Fruit fly (Drosophila melanogaster) whole organism, adult: Measurements from ENCODE around the gene Yp1.

ENCODE experiments used
- CG11617 ChIP-seq: fragments of 200-800 bp; sonication (Bioruptor generic); optimal IDR thresholded peaks from 2 replicates; lab custom pipeline; 2017; ENCODE audit warnings: mild to moderate bottlenecking, missing biosample characterization, missing genetic modification reagents, missing genetic modification characterization
- CG12768 ChIP-seq: fragments of 200-800 bp; sonication (Bioruptor generic); optimal IDR thresholded peaks from 2 replicates; lab custom pipeline; 2017; ENCODE audit warnings: missing biosample characterization, missing genetic modification characterization, mild to moderate bottlenecking, moderate library complexity, missing genetic modification reagents
- CG14711 ChIP-seq: fragments of 200-800 bp; sonication (Bioruptor generic); optimal IDR thresholded peaks from 2 replicates; lab custom pipeline; 2018; ENCODE audit warnings: missing biosample characterization, mild to moderate bottlenecking, missing genetic modification characterization, moderate library complexity
- CG1620 ChIP-seq: fragments of 200-800 bp; sonication (Bioruptor generic); optimal IDR thresholded peaks from 2 replicates; lab custom pipeline; 2016; ENCODE audit warnings: missing biosample characterization, missing genetic modification characterization
- CG33017 ChIP-seq: fragments of 200-800 bp; sonication (Bioruptor generic); optimal IDR thresholded peaks from 2 replicates; lab custom pipeline; 2018; ENCODE audit warnings: missing biosample characterization, mild to moderate bottlenecking, missing genetic modification characterization, moderate library complexity
- CG5204 ChIP-seq: fragments of 200-800 bp; sonication (Bioruptor generic); optimal IDR thresholded peaks from 2 replicates; lab custom pipeline; 2016; ENCODE audit warnings: missing biosample characterization, missing genetic modification characterization
- CG7045 ChIP-seq: fragments of 200-800 bp; sonication (Bioruptor generic); optimal IDR thresholded peaks from 2 replicates; lab custom pipeline; 2017; ENCODE audit warnings: missing biosample characterization, mild to moderate bottlenecking, missing genetic modification characterization
- CG7101 ChIP-seq: fragments of 200-800 bp; sonication (Bioruptor generic); optimal IDR thresholded peaks from 2 replicates; lab custom pipeline; 2018; ENCODE audit warnings: missing biosample characterization, mild to moderate bottlenecking, missing genetic modification characterization, moderate library complexity
- Clk ChIP-seq: fragments of 200-800 bp; sonication (Bioruptor generic); optimal IDR thresholded peaks from 2 replicates; lab custom pipeline; 2017; ENCODE audit warnings: missing biosample characterization, missing genetic modification characterization
- Crg-1 ChIP-seq: fragments of 200-800 bp; sonication (Bioruptor generic); optimal IDR thresholded peaks from 2 replicates; lab custom pipeline; 2016; ENCODE audit warnings: missing biosample characterization, missing genetic modification characterization
- Mnt ChIP-seq: fragments of 200-800 bp; sonication (Bioruptor generic); optimal IDR thresholded peaks from 2 replicates; lab custom pipeline; 2016; ENCODE audit warnings: missing biosample characterization, mild to moderate bottlenecking, missing genetic modification characterization
- bab1 ChIP-seq: fragments of 200-800 bp; sonication (Bioruptor generic); optimal IDR thresholded peaks from 3 replicates; lab custom pipeline; 2019; ENCODE audit warnings: missing biosample characterization, mild to moderate bottlenecking, missing genetic modification characterization, moderate library complexity
- cic ChIP-seq: fragments of 200-800 bp; sonication (Bioruptor generic); optimal IDR thresholded peaks from 2 replicates; lab custom pipeline; 2017; ENCODE audit warnings: missing biosample characterization, mild to moderate bottlenecking, missing genetic modification characterization, moderate library complexity
- cnc ChIP-seq, 2 experiments: fragments of >200 bp; optimal IDR thresholded peaks; 2 replicates each; lab custom pipeline; 2017
- kay ChIP-seq: fragments of 200-800 bp; sonication (Bioruptor generic); peaks from one replicate; lab custom pipeline; 2016; ENCODE audit warnings: missing biosample characterization, missing genetic modification characterization, borderline replicate concordance
- ovo ChIP-seq: fragments of 200-800 bp; sonication (Bioruptor generic); optimal IDR thresholded peaks from 2 replicates; lab custom pipeline; 2016; ENCODE audit warnings: missing biosample characterization, missing genetic modification characterization
- pad ChIP-seq: fragments of 200-800 bp; sonication (Bioruptor generic); optimal IDR thresholded peaks from 3 replicates; lab custom pipeline; 2017; ENCODE audit warnings: missing biosample characterization, missing genetic modification characterization, mild to moderate bottlenecking, moderate library complexity, missing genetic modification reagents
- tj ChIP-seq: fragments of 200-800 bp; sonication (Bioruptor generic); optimal IDR thresholded peaks from 3 replicates; lab custom pipeline; 2017; ENCODE audit warnings: missing biosample characterization, mild to moderate bottlenecking, missing genetic modification characterization, moderate library complexity
- toe ChIP-seq: fragments of 200-800 bp; sonication (Bioruptor generic); optimal IDR thresholded peaks from 2 replicates; lab custom pipeline; 2016; ENCODE audit warnings: missing biosample characterization, missing genetic modification characterization

Yp1 gene

DNA sequence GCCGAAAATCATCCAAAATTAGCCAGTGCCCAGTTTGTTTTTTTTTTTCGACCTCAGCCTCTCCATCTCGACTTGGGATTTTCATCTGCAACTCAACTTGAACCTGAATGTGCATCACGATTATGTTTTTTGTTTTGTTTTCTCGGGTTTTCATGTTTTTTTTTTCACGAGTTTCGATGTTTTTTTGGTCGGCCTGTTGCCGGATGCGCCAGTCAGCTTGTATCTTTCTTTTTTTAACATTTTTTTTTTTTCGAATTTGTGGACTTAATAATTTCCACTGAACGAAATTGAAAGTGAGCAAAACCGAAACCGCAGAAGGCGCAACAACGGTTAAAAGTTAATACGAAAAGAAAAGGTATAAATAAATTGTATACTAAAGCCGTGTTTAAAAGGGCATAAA, 31.8 kb upstream of the Yp1 start:
- TF ChIP-seq Mnt = no peak
- TF ChIP-seq CG12768 (GFP tag; lab: Kevin White, UChicago) = no peak
- TF ChIP-seq CG1620 (GFP tag; lab: Kevin White, UChicago) = no peak
- no peak for TF ChIP-seq CG7045 (GFP tag; lab: Kevin White, UChicago)
- TF ChIP-seq CG5204 (GFP tag; lab: Kevin White, UChicago) = no peak
- no peak for TF ChIP-seq kay (GFP tag; lab: Kevin White, UChicago)
- TF ChIP-seq toe (GFP tag; lab: Kevin White, UChicago) = no peak

DNA sequence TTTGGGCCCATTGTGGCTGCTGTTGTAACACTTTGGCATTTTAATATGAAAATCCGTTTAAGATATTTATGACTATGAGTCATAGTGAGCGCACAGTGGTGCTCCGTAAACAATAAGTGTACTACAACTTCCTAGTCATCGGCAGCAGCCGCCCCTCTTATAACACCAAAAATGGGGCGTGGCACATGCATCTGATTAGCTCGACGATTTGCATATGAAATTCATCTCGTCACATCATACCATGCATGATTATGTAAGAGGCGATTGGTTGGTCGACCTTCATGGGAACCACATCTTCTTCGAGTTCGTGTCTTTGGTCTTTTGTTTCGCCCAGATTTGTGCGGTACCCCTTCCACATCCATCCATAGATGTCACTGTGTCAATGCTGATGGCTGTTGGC, 23.9 kb upstream of the Yp1 start:
- TF ChIP-seq CG33017 (no peak), cic (GFP tag; lab: Kevin White, UChicago) (no peak), cnc (optimal IDR thresholded peaks at IDR 0.05; lab: Kevin White, UChicago) (no peak), CG11617 (GFP tag; lab: Kevin White, UChicago) (no peak), tj (GFP tag; lab: Kevin White, UChicago) (no peak), CG7045 (GFP tag; lab: Kevin White, UChicago) (no peak), CG12768 (GFP tag; lab: Kevin White, UChicago) (no peak), kay (GFP tag; lab: Kevin White, UChicago) (no peak), pad (no peak), ovo (GFP tag; lab: Kevin White, UChicago) (no peak), CG5204 (GFP tag; lab: Kevin White, UChicago) (no peak)

DNA sequence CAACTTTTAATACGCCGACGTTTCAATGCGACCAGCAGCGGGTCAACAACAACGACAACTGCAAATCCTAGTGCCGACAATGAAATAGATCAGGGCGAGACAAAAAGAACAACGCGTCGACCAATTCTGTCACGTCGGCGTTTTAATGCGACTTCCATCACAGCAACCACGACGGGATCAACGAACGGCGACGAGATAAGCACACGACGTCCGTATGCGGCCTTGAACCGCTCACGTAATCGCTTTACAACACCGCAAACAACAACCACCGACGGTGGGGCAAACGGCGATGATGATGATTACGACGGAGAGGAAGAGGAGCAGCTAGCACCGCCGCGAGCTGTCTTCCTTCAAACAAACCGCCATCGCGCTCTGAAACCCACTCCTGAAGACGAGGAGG, 14.1 kb upstream of the Yp1 start:
- TF ChIP-seq CG1620 (GFP tag; lab: Kevin White, UChicago) (no peak), CG11617 (GFP tag; lab: Kevin White, UChicago) (no peak), tj (GFP tag; lab: Kevin White, UChicago) (peak; percentile 63), Mnt (no peak), cic (GFP tag; lab: Kevin White, UChicago) (no peak)

DNA sequence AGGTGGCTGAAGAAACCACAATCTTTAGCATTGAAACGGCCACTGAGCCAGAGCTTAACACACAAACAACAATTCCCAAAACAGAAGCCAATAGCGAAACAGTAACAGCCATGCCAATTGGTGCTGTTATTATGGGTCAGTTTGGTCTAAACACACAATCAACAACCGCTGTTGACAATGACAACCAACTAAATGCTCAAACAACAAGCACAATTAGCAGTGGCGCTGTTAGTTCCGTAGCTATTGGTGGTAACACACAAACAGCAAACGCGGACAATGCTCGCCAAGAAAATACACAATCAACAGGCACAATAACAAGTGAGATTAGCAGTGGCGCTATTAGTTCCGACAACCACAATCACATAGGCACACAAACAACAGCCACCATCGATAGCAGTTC, 9.7 kb upstream of the Yp1 start:
- TF ChIP-seq Clk (no peak), ovo (GFP tag; lab: Kevin White, UChicago) (no peak), CG7101 (no peak), Mnt (no peak), pad (no peak), CG7045 (GFP tag; lab: Kevin White, UChicago) (no peak), CG11617 (GFP tag; lab: Kevin White, UChicago) (no peak), CG33017 (no peak), cnc (optimal IDR thresholded peaks at IDR 0.05; lab: Kevin White, UChicago) (no peak), toe (GFP tag; lab: Kevin White, UChicago) (no peak), bab1 (GFP tag; lab: Kevin White, UChicago) (no peak), CG12768 (GFP tag; lab: Kevin White, UChicago) (no peak)

DNA sequence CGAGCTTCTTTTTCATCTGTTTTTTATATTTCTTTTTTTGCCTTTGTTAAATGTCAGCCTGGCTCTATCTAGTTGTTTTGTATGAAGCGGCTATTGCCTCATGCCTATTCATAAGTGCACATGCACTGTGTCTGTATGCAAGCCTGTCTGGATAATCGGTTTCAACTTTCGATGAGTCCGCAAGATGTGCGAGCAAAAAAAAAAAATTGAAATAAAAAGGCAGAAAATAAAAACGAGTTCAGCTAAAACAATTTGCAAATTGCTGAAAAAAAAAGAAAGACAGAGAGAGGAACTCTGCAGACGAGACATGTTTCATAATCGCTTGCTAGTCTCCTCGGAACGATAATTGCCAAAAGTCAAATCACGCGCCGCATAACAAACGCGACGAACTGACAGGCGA, 7.8 kb upstream of the Yp1 start:
- TF ChIP-seq ovo (GFP tag; lab: Kevin White, UChicago) (no peak), cnc (optimal IDR thresholded peaks at IDR 0.05; lab: Kevin White, UChicago) (no peak), tj (GFP tag; lab: Kevin White, UChicago) (peak; percentile 98)

DNA sequence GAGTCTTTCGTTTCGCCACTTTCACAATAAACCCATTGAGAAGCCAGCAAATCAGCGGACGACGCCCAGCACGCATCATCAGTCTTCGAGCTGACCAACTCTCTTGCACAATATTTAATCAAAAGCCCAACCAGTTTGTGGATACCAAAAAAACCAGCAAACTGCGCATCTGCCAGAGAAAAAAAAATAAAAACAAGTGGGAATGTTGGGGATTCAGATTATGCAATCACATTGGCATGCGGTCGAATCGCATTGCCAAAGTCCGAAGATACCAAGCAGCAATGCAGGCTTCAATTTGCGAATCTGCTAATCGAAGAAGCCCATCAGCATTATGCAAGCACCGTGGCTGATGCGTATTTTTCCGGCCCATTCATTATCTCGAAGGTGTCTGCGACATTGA, 6.9 kb upstream of the Yp1 start:
- TF ChIP-seq cic (GFP tag; lab: Kevin White, UChicago) (no peak), Clk (no peak), CG33017 (no peak), Mnt (no peak), CG11617 (GFP tag; lab: Kevin White, UChicago) (no peak), pad (no peak), Crg-1 (GFP tag; lab: Kevin White, UChicago) (no peak), CG14711 (tag; lab: Kevin White, UChicago) (no peak)

DNA sequence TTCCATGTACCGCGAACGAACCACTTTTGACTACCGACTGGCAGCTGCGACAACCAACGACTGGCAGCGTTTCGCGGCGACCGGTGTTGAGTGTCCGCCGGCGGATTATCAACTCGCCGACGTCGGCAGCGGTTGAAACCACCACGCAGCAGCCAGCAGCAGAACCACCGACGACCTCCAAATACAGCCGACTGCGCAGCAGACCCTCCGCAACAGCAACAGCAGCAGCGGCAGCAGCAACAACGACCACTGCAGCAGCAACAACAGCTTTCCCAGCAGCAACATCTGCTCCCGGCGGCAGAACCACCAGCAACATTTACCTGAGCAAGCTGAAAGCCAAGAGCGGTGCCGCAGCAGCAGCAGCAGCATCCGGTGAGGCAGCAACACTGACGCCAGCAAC, 5.7 kb upstream of the Yp1 start:
- TF ChIP-seq Crg-1 (GFP tag; lab: Kevin White, UChicago) = no peak
- no peak for TF ChIP-seq pad
- no peak for TF ChIP-seq bab1 (GFP tag; lab: Kevin White, UChicago)
- no peak for TF ChIP-seq Mnt
- no peak for TF ChIP-seq tj (GFP tag; lab: Kevin White, UChicago)
- TF ChIP-seq CG5204 (GFP tag; lab: Kevin White, UChicago) = no peak
- TF ChIP-seq Clk = no peak
- TF ChIP-seq CG12768 (GFP tag; lab: Kevin White, UChicago) = no peak
- no peak for TF ChIP-seq cnc (optimal IDR thresholded peaks at IDR 0.05; lab: Kevin White, UChicago)
- TF ChIP-seq toe (GFP tag; lab: Kevin White, UChicago) = no peak
- TF ChIP-seq CG14711 (tag; lab: Kevin White, UChicago) = no peak

DNA sequence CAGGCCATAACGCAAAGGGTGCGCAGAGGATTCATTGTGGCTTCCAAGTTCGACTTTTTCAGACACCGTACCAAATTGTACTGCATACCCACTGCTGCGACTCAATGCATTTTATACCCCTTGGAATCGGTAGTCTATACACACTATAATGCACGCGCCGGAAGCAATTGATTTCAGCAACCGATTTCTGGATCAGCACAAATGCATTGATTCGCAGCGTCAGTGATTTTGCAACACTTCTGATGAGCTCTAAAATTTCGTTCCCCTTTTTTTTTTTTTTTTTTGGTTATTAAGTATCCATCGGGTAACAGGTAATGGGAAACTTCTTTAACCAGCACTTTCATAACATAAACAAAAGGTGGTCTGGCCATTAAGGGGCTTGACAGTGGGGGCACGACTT, 1.1 kb upstream of the Yp1 start, which contains the start of gene Yp2:
Yp2 (minus strand) TSS at position 88 of the 400 bp plus-strand sequence.
- no peak for TF ChIP-seq cnc (optimal IDR thresholded peaks at IDR 0.05; lab: Kevin White, UChicago)
- no peak for TF ChIP-seq CG12768 (GFP tag; lab: Kevin White, UChicago)
- TF ChIP-seq tj (GFP tag; lab: Kevin White, UChicago) = peak; percentile 98
- TF ChIP-seq kay (GFP tag; lab: Kevin White, UChicago) = no peak
